Worm (Caenorhabditis elegans): ENCODE results near the gene ZK836.3.

DNA sequence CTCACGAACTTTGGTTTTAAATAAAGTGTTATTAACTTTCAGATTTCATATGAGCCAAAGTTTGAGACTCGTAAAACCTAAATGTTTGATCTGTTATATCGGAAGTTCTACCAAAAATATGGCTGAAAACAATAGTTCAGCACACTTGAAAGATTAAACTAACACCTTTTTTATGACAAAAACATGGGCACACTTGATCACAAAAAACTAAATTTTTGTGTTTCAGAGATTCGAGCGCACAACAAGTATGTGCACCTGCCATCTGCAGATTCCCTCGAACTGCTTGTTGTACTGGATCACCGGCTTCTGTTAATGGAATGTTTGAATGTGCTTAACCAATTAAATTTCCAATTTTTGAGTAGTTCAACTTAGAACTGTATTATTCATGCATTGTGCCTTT is 42.0 kb downstream of the ZK836.3 start:
- no peak for TF ChIP-seq pes-1 (GFP tag; IDR thresholded peaks at IDR 0.05)
- no peak for TF ChIP-seq ceh-36 (tag; optimal IDR thresholded peaks at IDR 0.05)
- TF ChIP-seq ama-1 (optimal IDR thresholded peaks at IDR 0.05), result no peak
- no peak for TF ChIP-seq ceh-13 (GFP tag; optimal IDR thresholded peaks at IDR 0.05)
- TF ChIP-seq hmg-4 (GFP tag; optimal IDR thresholded peaks at IDR 0.05), result no peak
- TF ChIP-seq flt-1 (GFP tag; IDR thresholded peaks at IDR 0.05), result no peak
